Worm (Caenorhabditis elegans) whole organism, L4 larva: ENCODE data around the gene ZK177.3.

Experiments
- D1046.2 ChIP-seq: fragments of 200-800 bp; sonication (Bioruptor generic); IDR thresholded peaks from 2 replicates; pipeline ENCODE4 v1.3.6; 2022; ENCODE audit warnings: missing genetic modification characterization, missing compliant biosample characterization
- F26F4.8 ChIP-seq: fragments of 200-800 bp; sonication (Bioruptor generic); conservative IDR thresholded peaks from 2 replicates; pipeline ENCODE4 v1.3.6; 2022; ENCODE audit warnings: missing genetic modification characterization, missing compliant biosample characterization
- F37D6.2 ChIP-seq: sonication (generic microtip); optimal IDR thresholded peaks from 2 replicates; lab custom pipeline; 2016; ENCODE audit warnings: mild to moderate bottlenecking, missing genetic modification characterization, missing compliant biosample characterization
- F49E8.2 ChIP-seq: sonication (generic microtip); optimal IDR thresholded peaks from 2 replicates; lab custom pipeline; 2016; ENCODE audit warnings: missing compliant biosample characterization, mild to moderate bottlenecking, missing genetic modification characterization, borderline replicate concordance
- T20F7.1 ChIP-seq: fragments of 200-800 bp; sonication (Bioruptor generic); optimal IDR thresholded peaks from 2 replicates; lab custom pipeline; 2018; ENCODE audit warnings: mild to moderate bottlenecking, missing genetic modification characterization, missing compliant biosample characterization
- T26A8.4 ChIP-seq: fragments of 200-800 bp; sonication (Bioruptor generic); IDR thresholded peaks from 2 replicates; pipeline ENCODE4 v1.3.6; 2022; ENCODE audit warnings: missing genetic modification characterization, missing compliant biosample characterization
- Y5F2A.4 ChIP-seq: fragments of 200-800 bp; sonication (Bioruptor generic); optimal IDR thresholded peaks from 2 replicates; lab custom pipeline; 2018; ENCODE audit warnings: mild to moderate bottlenecking, missing genetic modification characterization, missing compliant biosample characterization
- Y75B8A.6 ChIP-seq: fragments of 200-800 bp; sonication (Bioruptor generic); IDR thresholded peaks from 2 replicates; pipeline ENCODE4 v1.3.6; 2022; ENCODE audit warnings: missing genetic modification reagents, missing genetic modification characterization, missing compliant biosample characterization
- arid-1 ChIP-seq: fragments of 200-800 bp; sonication (Bioruptor generic); conservative IDR thresholded peaks from 2 replicates; pipeline ENCODE4 v1.3.6; 2022; ENCODE audit warnings: missing genetic modification reagents, missing genetic modification characterization, missing compliant biosample characterization
- attf-4 ChIP-seq: sonication (generic microtip); optimal IDR thresholded peaks from 3 replicates; lab custom pipeline; 2017; ENCODE audit warnings: missing biosample characterization, missing genetic modification characterization
- ceh-82 ChIP-seq: sonication (generic microtip); optimal IDR thresholded peaks from 2 replicates; lab custom pipeline; 2017; ENCODE audit warnings: missing biosample characterization, missing genetic modification characterization
- ces-1 ChIP-seq: fragments of 150-350 bp; sonication (generic microtip); optimal IDR thresholded peaks from 4 replicates; lab custom pipeline; 2014; ENCODE audit warnings: missing biosample characterization, missing genetic modification reagents, missing genetic modification characterization
- ctbp-1 ChIP-seq: fragments of 200-800 bp; sonication (Bioruptor generic); IDR thresholded peaks from 2 replicates; pipeline ENCODE4 v1.3.6; 2022; ENCODE audit warnings: missing genetic modification reagents, missing genetic modification characterization, missing compliant biosample characterization
- daf-16 ChIP-seq, 3 experiments: sonication (generic microtip); optimal IDR thresholded peaks; 2 replicates each; lab custom pipeline; 2016 to 2017; ENCODE audit warnings: missing genetic modification characterization in 3 of 3, missing genetic modification reagents in 3 of 3, mild to moderate bottlenecking in 2 of 3, missing compliant biosample characterization in 2 of 3, missing biosample characterization in 1 of 3, moderate library complexity in 1 of 3
- dmd-6 ChIP-seq: fragments of 200-800 bp; sonication (Bioruptor generic); IDR thresholded peaks from 2 replicates; pipeline ENCODE4 v1.3.6; 2022; ENCODE audit warnings: missing genetic modification reagents, missing genetic modification characterization, missing compliant biosample characterization
- dmd-8 ChIP-seq: fragments of 200-800 bp; sonication (Bioruptor generic); IDR thresholded peaks from 2 replicates; pipeline ENCODE4 v1.3.6; 2022; ENCODE audit warnings: missing genetic modification characterization, missing compliant biosample characterization
- dpl-1 ChIP-seq: fragments of 150-350 bp; optimal IDR thresholded peaks from 2 replicates; lab custom pipeline; 2014; ENCODE audit warnings: missing biosample characterization, missing genetic modification reagents, missing genetic modification characterization
- egl-27 ChIP-seq: sonication (generic microtip); optimal IDR thresholded peaks from 3 replicates; lab custom pipeline; 2017; ENCODE audit warnings: missing biosample characterization, missing genetic modification reagents, missing genetic modification characterization
- egl-43 ChIP-seq: fragments of 200-800 bp; sonication (Bioruptor generic); IDR thresholded peaks from 2 replicates; pipeline ENCODE4 v1.3.6; 2022; ENCODE audit warnings: missing genetic modification reagents, missing genetic modification characterization, missing compliant biosample characterization
- gei-8 ChIP-seq: fragments of 200-800 bp; sonication (Bioruptor generic); optimal IDR thresholded peaks from 2 replicates; lab custom pipeline; 2018; ENCODE audit warnings: mild to moderate bottlenecking, missing genetic modification characterization, missing compliant biosample characterization
- hif-1 ChIP-seq, 2 experiments: sonication (generic microtip); optimal IDR thresholded peaks; 2 replicates each; lab custom pipeline; 2016 to 2017; ENCODE audit warnings: missing compliant biosample characterization in 2 of 2, missing genetic modification characterization in 2 of 2, missing genetic modification reagents in 2 of 2, missing genotype in 2 of 2, mild to moderate bottlenecking in 1 of 2
- hlh-30 ChIP-seq: sonication (generic microtip); optimal IDR thresholded peaks from 2 replicates; lab custom pipeline; 2017; ENCODE audit warnings: antibody characterized with exemption, mild to moderate bottlenecking, missing genetic modification characterization, missing compliant biosample characterization; ENCODE audit not compliant: insufficient read depth
- jun-1 ChIP-seq: fragments of 150-350 bp; optimal IDR thresholded peaks from 2 replicates; lab custom pipeline; 2014; ENCODE audit warnings: missing biosample characterization, missing genetic modification reagents, missing genetic modification characterization
- lin-15B ChIP-seq: fragments of 150-350 bp; sonication (generic microtip); optimal IDR thresholded peaks from 3 replicates; lab custom pipeline; 2014; ENCODE audit warnings: missing biosample characterization, missing genetic modification characterization
- lin-38 ChIP-seq: fragments of 200-800 bp; sonication (Bioruptor generic); IDR thresholded peaks from 2 replicates; pipeline ENCODE4 v1.3.6; 2022; ENCODE audit warnings: missing genetic modification reagents, missing genetic modification characterization, missing compliant biosample characterization
- lir-3 ChIP-seq: sonication (generic microtip); optimal IDR thresholded peaks from 2 replicates; lab custom pipeline; 2016; ENCODE audit warnings: mild to moderate bottlenecking, missing genetic modification characterization, missing compliant biosample characterization
- lsy-2 ChIP-seq, 2 experiments: fragments of 150-350 bp in 1 of 2; sonication (generic microtip) in 1 of 2; optimal IDR thresholded peaks; 2 replicates each; lab custom pipeline; 2014 to 2017; ENCODE audit warnings: missing biosample characterization in 2 of 2, missing genetic modification characterization in 2 of 2
- mdl-1 ChIP-seq, 2 experiments: fragments of 150-350 bp in 1 of 2; sonication (generic microtip) in 1 of 2; optimal IDR thresholded peaks; 2 replicates each; lab custom pipeline; 2014 to 2017; ENCODE audit warnings: missing biosample characterization in 2 of 2, missing genetic modification characterization in 2 of 2
- mes-2 ChIP-seq: sonication (generic microtip); optimal IDR thresholded peaks from 2 replicates; lab custom pipeline; 2016; ENCODE audit warnings: missing genotype, mild to moderate bottlenecking, missing genetic modification characterization, missing compliant biosample characterization; ENCODE audit not compliant: poor library complexity, severe bottlenecking
- mxl-3 ChIP-seq: fragments of 200-800 bp; sonication (Bioruptor generic); optimal IDR thresholded peaks from 2 replicates; lab custom pipeline; 2018; ENCODE audit warnings: mild to moderate bottlenecking, missing genetic modification characterization, missing compliant biosample characterization
- nhr-10 ChIP-seq: fragments of 150-350 bp; optimal IDR thresholded peaks from 2 replicates; lab custom pipeline; 2014; ENCODE audit warnings: missing biosample characterization, missing genetic modification characterization
- nhr-102 ChIP-seq: sonication (generic microtip); optimal IDR thresholded peaks from 2 replicates; lab custom pipeline; 2016; ENCODE audit warnings: mild to moderate bottlenecking, missing genetic modification characterization, moderate library complexity, missing compliant biosample characterization
- nhr-25 ChIP-seq: sonication (generic microtip); optimal IDR thresholded peaks from 2 replicates; lab custom pipeline; 2017; ENCODE audit warnings: missing genetic modification characterization, mild to moderate bottlenecking, missing compliant biosample characterization, antibody characterized with exemption, moderate library complexity, borderline replicate concordance; ENCODE audit not compliant: insufficient read depth
- nhr-42 ChIP-seq: fragments of 200-800 bp; sonication (Bioruptor generic); IDR thresholded peaks from 2 replicates; pipeline ENCODE4 v1.3.6; 2022; ENCODE audit warnings: missing genetic modification characterization, missing compliant biosample characterization
- nhr-48 ChIP-seq: sonication (generic microtip); optimal IDR thresholded peaks from 2 replicates; lab custom pipeline; 2016; ENCODE audit warnings: mild to moderate bottlenecking, missing genetic modification characterization, missing compliant biosample characterization
- nhr-76 ChIP-seq: fragments of 150-350 bp; optimal IDR thresholded peaks from 2 replicates; lab custom pipeline; 2014; ENCODE audit warnings: missing biosample characterization, missing genetic modification characterization
- nhr-77 ChIP-seq: fragments of 150-350 bp; optimal IDR thresholded peaks from 2 replicates; lab custom pipeline; 2014; ENCODE audit warnings: missing biosample characterization, missing genetic modification characterization
- saeg-2 ChIP-seq: fragments of 200-800 bp; sonication (Bioruptor generic); IDR thresholded peaks from 2 replicates; pipeline ENCODE4 v1.3.6; 2022; ENCODE audit warnings: missing genetic modification reagents, missing genetic modification characterization, missing compliant biosample characterization
- skn-1 ChIP-seq: fragments of 150-350 bp; optimal IDR thresholded peaks from 2 replicates; lab custom pipeline; 2014; ENCODE audit warnings: missing biosample characterization, missing genetic modification characterization
- snpc-1.2 ChIP-seq: fragments of 200-800 bp; sonication (Bioruptor generic); IDR thresholded peaks from 2 replicates; pipeline ENCODE4 v1.3.6; 2022; ENCODE audit warnings: missing genetic modification reagents, missing genetic modification characterization, missing compliant biosample characterization
- tag-97 ChIP-seq: fragments of 200-800 bp; sonication (Bioruptor generic); IDR thresholded peaks from 2 replicates; pipeline ENCODE4 v1.3.6; 2022; ENCODE audit warnings: missing genetic modification characterization, missing compliant biosample characterization
- tra-1 ChIP-seq: fragments of 200-800 bp; sonication (Bioruptor generic); IDR thresholded peaks from 2 replicates; pipeline ENCODE4 v1.3.6; 2022; ENCODE audit warnings: missing genetic modification reagents, missing genetic modification characterization, missing compliant biosample characterization
- unc-130 ChIP-seq: sonication (generic microtip); optimal IDR thresholded peaks from 2 replicates; lab custom pipeline; 2016; ENCODE audit warnings: missing genetic modification reagents, missing genetic modification characterization, missing compliant biosample characterization
- zag-1 ChIP-seq: fragments of 150-350 bp; optimal IDR thresholded peaks from 2 replicates; lab custom pipeline; 2014; ENCODE audit warnings: missing biosample characterization, missing genetic modification characterization
- zfp-2 ChIP-seq: sonication (generic microtip); optimal IDR thresholded peaks from 2 replicates; lab custom pipeline; 2016; ENCODE audit warnings: mild to moderate bottlenecking, missing genetic modification characterization, missing compliant biosample characterization
- zfp-3 ChIP-seq: fragments of 200-800 bp; sonication (Bioruptor generic); conservative IDR thresholded peaks from 2 replicates; pipeline ENCODE4 v1.3.6; 2022; ENCODE audit warnings: missing genetic modification reagents, missing genetic modification characterization, missing compliant biosample characterization
- zip-11 ChIP-seq: fragments of 200-800 bp; sonication (Bioruptor generic); IDR thresholded peaks from 2 replicates; pipeline ENCODE4 v1.3.6; 2022; ENCODE audit warnings: missing genetic modification characterization, missing compliant biosample characterization
- zip-2 ChIP-seq: fragments of 150-350 bp; optimal IDR thresholded peaks from 2 replicates; lab custom pipeline; 2014; ENCODE audit warnings: missing biosample characterization, missing genetic modification characterization
- ztf-11 ChIP-seq: fragments of 150-350 bp; optimal IDR thresholded peaks from 2 replicates; lab custom pipeline; 2014; ENCODE audit warnings: missing biosample characterization, missing genetic modification characterization

The ZK177.3 gene

ce11 chrII:5543476-5544144, 28.0 kb downstream of the ZK177.3 start (continued):
- TF ChIP-seq hif-1 (tag; optimal IDR thresholded peaks at IDR 0.05; lab: Kevin White, UChicago) (peak; percentile 69 to 89), F37D6.2 (tag; lab: Kevin White, UChicago) (peak; percentile 96), egl-27 (no peak), dmd-6 (GFP tag; lab: Robert Waterston, UW) (peak; percentile 98), tra-1 (peak; percentile 96), saeg-2 (peak; percentile 95), dmd-8 (GFP tag; lab: Robert Waterston, UW) (peak; percentile 61; the same call in 1 of the 2 replicates), lsy-2 (tag; optimal IDR thresholded peaks at IDR 0.05; lab: Kevin White, UChicago) (peak; percentile 94 to 96), nhr-48 (tag; lab: Kevin White, UChicago) (peak; percentile 95), lir-3 (tag; lab: Kevin White, UChicago) (peak; percentile 87), F49E8.2 (peak; percentile 82), F26F4.8 (GFP tag; lab: Robert Waterston, UW) (no peak), ztf-11 (tag; lab: Kevin White, UChicago) (peak; percentile 42), T20F7.1 (peak; percentile 92), mxl-3 (GFP tag; lab: Kevin White, UChicago) (peak; percentile 90), nhr-77 (tag; lab: Kevin White, UChicago) (peak; percentile 97), dpl-1 (GFP tag; lab: Kevin White, UChicago) (peak; percentile 85), unc-130 (GFP tag; lab: Kevin White, UChicago) (peak; percentile 34), lin-15B (tag; lab: Kevin White, UChicago) (peak; percentile 65), tag-97 (GFP tag; lab: Robert Waterston, UW) (peak; percentile 30; the same call in 1 of the 2 replicates), snpc-1.2 (peak; percentile 79), daf-16 (GFP tag; optimal IDR thresholded peaks at IDR 0.05; lab: Kevin White, UChicago) (peak; percentile 83 to 90), daf-16 (tag; optimal IDR thresholded peaks at IDR 0.05; lab: Kevin White, UChicago) (peak; percentile 94), ctbp-1 (GFP tag; lab: Robert Waterston, UW) (peak; percentile 99), hlh-30 (tag; lab: Kevin White, UChicago) (peak; percentile 94), ceh-82 (no peak), gei-8 (GFP tag; lab: Kevin White, UChicago) (peak; percentile 95), skn-1 (peak; percentile 69), nhr-76 (tag; lab: Kevin White, UChicago) (peak; percentile 46), zip-2 (tag; lab: Kevin White, UChicago) (peak; percentile 92), mes-2 (tag; lab: Kevin White, UChicago) (peak; percentile 97), nhr-42 (peak; percentile 96), Y75B8A.6 (GFP tag; lab: Robert Waterston, UW) (peak; percentile 76; the same call in 1 of the 2 replicates), mdl-1 (tag; optimal IDR thresholded peaks at IDR 0.05; lab: Kevin White, UChicago) (peak; percentile 84 to 93), arid-1 (GFP tag; lab: Robert Waterston, UW) (peak; percentile 96), jun-1 (tag; lab: Kevin White, UChicago) (peak; percentile 97), D1046.2 (GFP tag; lab: Robert Waterston, UW) (peak; percentile 93), egl-43 (GFP tag; lab: Robert Waterston, UW) (peak; percentile 99), nhr-25 (peak; percentile 97), ces-1 (GFP tag; lab: Kevin White, UChicago) (peak; percentile 93), zfp-3 (GFP tag; lab: Robert Waterston, UW) (peak; percentile 94), lin-38 (GFP tag; lab: Robert Waterston, UW) (peak; percentile 90), zip-11 (GFP tag; lab: Robert Waterston, UW) (0 out of 2 replicates have a peak, but pooled peaks have one; percentile 7), nhr-102 (peak; percentile 97), T26A8.4 (peak; percentile 99), nhr-10 (tag; lab: Kevin White, UChicago) (peak; percentile 96), zag-1 (tag; lab: Kevin White, UChicago) (peak; percentile 95), Y5F2A.4 (peak; percentile 86), zfp-2 (tag; lab: Kevin White, UChicago) (peak; percentile 79), attf-4 (tag; lab: Kevin White, UChicago) (peak; percentile 63)
